Worm (Caenorhabditis elegans) whole organism, L1 larva: Measurements from ENCODE around the gene F55A11.8.

Source experiments
- blmp-1 ChIP-seq: fragments of 150-350 bp; optimal IDR thresholded peaks from 2 replicates; lab custom pipeline; 2014; ENCODE audit warnings: missing biosample characterization, missing genetic modification characterization
- efl-1 ChIP-seq, 4 experiments: fragments of 150-350 bp; optimal IDR thresholded peaks in 3 of 4; peaks in 1 of 4; 1 replicate in 1 of 4; 2 replicates in 3 of 4; lab custom pipeline; 2014; ENCODE audit warnings: missing biosample characterization in 2 of 4, missing genetic modification characterization in 2 of 4, missing genetic modification reagents in 2 of 4
- fkh-10 ChIP-seq: sonication (generic microtip); optimal IDR thresholded peaks from 2 replicates; lab custom pipeline; 2017; ENCODE audit warnings: missing biosample characterization, missing genetic modification reagents, missing genetic modification characterization
- hpl-2 ChIP-seq: fragments of 150-350 bp; optimal IDR thresholded peaks from 2 replicates; lab custom pipeline; 2014; ENCODE audit warnings: missing biosample characterization, missing genetic modification reagents, missing genetic modification characterization
- lin-13 ChIP-seq: fragments of 150-350 bp; optimal IDR thresholded peaks from 2 replicates; lab custom pipeline; 2014; ENCODE audit warnings: missing biosample characterization, missing genetic modification reagents, missing genetic modification characterization
- lsy-2 ChIP-seq, 2 experiments: fragments of 150-350 bp; optimal IDR thresholded peaks; 2 replicates each; lab custom pipeline; 2014; ENCODE audit warnings: missing biosample characterization in 2 of 2, missing genetic modification characterization in 2 of 2
- mep-1 ChIP-seq: fragments of 150-350 bp; optimal IDR thresholded peaks from 2 replicates; lab custom pipeline; 2014; ENCODE audit warnings: missing biosample characterization, missing genetic modification characterization
- nhr-11 ChIP-seq: fragments of 150-350 bp; optimal IDR thresholded peaks from 2 replicates; lab custom pipeline; 2014; ENCODE audit warnings: missing biosample characterization, missing genetic modification characterization
- nhr-237 ChIP-seq: fragments of 150-350 bp; optimal IDR thresholded peaks from 2 replicates; lab custom pipeline; 2014; ENCODE audit warnings: missing biosample characterization, missing genetic modification characterization

- TF ChIP-seq efl-1 (optimal IDR thresholded peaks at IDR 0.05; lab: Kevin White, UChicago) (no peak), efl-1 (GFP tag; optimal IDR thresholded peaks at IDR 0.05 in 1 of 2; lab: Kevin White, UChicago) (peak in 1 of 2 experiments; percentile 81), nhr-237 (tag; lab: Kevin White, UChicago) (no peak), lsy-2 (tag; optimal IDR thresholded peaks at IDR 0.05; lab: Kevin White, UChicago) (peak; percentile 9 to 74), fkh-10 (no peak), mep-1 (no peak), lin-13 (GFP tag; lab: Kevin White, UChicago) (no peak), nhr-11 (tag; lab: Kevin White, UChicago) (no peak), hpl-2 (GFP tag; lab: Kevin White, UChicago) (no peak), blmp-1 (tag; lab: Kevin White, UChicago) (peak; percentile 50)
Observed at ce11 chrV:11801076-11801849, 13.3 kb downstream of the F55A11.8 start.
